Fruit fly (Drosophila melanogaster) ovary, adult (tissue): ENCODE data around the gene repo.

Source experiments
- CG17801 ChIP-seq: fragments of 200-800 bp; optimal IDR thresholded peaks from 2 replicates; lab custom pipeline; 2019; ENCODE audit warnings: missing biosample characterization, mild to moderate bottlenecking, missing genetic modification characterization, moderate library complexity; ENCODE audit not compliant: partially characterized antibody

The repo gene

DNA sequence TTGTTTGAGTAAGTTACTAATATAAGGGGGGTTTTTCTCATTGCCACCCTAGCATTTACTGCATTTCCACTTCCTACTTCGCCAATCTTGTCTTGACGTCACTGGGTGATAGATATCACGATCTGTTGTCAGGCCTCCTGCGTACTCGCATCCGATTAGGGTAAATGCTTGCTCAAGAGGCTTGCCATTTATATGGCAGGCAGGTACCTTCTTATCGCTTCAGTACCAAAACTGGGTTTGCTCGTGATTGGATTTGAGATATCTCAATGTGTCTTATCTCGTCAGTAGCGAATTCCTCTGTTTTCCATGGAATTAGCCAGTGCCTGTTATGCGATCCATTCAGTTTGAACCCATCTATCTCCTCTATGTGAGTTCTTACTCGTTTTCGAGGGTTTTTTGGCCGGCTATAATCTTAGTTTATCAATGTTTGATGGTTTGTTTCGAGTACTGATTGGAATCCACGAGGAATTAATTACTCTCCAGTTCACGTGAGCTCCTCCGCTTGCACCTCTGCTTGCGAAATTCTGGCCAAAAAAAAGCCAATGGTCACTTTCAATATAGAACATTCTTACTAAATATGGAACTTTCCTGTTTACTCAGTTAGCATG, 45.0 kb downstream of the repo start:
- TF ChIP-seq CG17801 (GFP tag; lab: Kevin White, UChicago): no peak

- TF ChIP-seq CG17801 (GFP tag; lab: Kevin White, UChicago): no peak
Observed at dm6 chr3R:18283441-18283840, 47.4 kb downstream of the repo start, which contains the start of the genes CG14312 and CG8064. CG14312 (minus strand) TSS chr3R:18283528. CG8064 (plus strand) TSS chr3R:18283660.

- TF ChIP-seq CG17801 (GFP tag; lab: Kevin White, UChicago): no peak
Observed at dm6 chr3R:18288677-18289076, 52.7 kb downstream of the repo start, which contains the start of gene CG7131. CG7131 (minus strand) TSS chr3R:18288777.
